Worm (Caenorhabditis elegans) whole organism, L1 larva: ENCODE measurements around the gene W10G11.19.

Experiments used
- C04F5.9 ChIP-seq: sonication (generic microtip); optimal IDR thresholded peaks from 2 replicates; lab custom pipeline; 2016; ENCODE audit warnings: missing genetic modification characterization, missing compliant biosample characterization
- ama-1 ChIP-seq: fragments of 150-350 bp; optimal IDR thresholded peaks from 2 replicates; lab custom pipeline; 2014
- elt-2 ChIP-seq: sonication (generic microtip); optimal IDR thresholded peaks from 2 replicates; lab custom pipeline; 2016; ENCODE audit warnings: missing genetic modification characterization, mild to moderate bottlenecking, inconsistent platforms, missing compliant biosample characterization, missing genetic modification reagents
- fkh-10 ChIP-seq: sonication (generic microtip); optimal IDR thresholded peaks from 2 replicates; lab custom pipeline; 2017; ENCODE audit warnings: missing biosample characterization, missing genetic modification reagents, missing genetic modification characterization
- fos-1 ChIP-seq: fragments of 150-350 bp; optimal IDR thresholded peaks from 2 replicates; lab custom pipeline; 2014; ENCODE audit warnings: missing biosample characterization, missing genetic modification characterization
- lin-39 ChIP-seq: fragments of 150-350 bp; optimal IDR thresholded peaks from 2 replicates; lab custom pipeline; 2014; ENCODE audit warnings: missing biosample characterization, missing genetic modification reagents, missing genetic modification characterization
- lir-3 ChIP-seq: sonication (generic microtip); optimal IDR thresholded peaks from 2 replicates; lab custom pipeline; 2016; ENCODE audit warnings: mild to moderate bottlenecking, missing genetic modification characterization, moderate library complexity, missing compliant biosample characterization; ENCODE audit not compliant: poor library complexity
- mep-1 ChIP-seq: fragments of 150-350 bp; optimal IDR thresholded peaks from 2 replicates; lab custom pipeline; 2014; ENCODE audit warnings: missing biosample characterization, missing genetic modification characterization
- nhr-76 ChIP-seq: sonication (generic microtip); optimal IDR thresholded peaks from 2 replicates; lab custom pipeline; 2017; ENCODE audit warnings: missing biosample characterization, missing genetic modification characterization
- pqm-1 ChIP-seq: sonication (generic microtip); optimal IDR thresholded peaks from 3 replicates; lab custom pipeline; 2017; ENCODE audit warnings: missing biosample characterization, missing genetic modification characterization
- snu-23 ChIP-seq: sonication (generic microtip); optimal IDR thresholded peaks from 2 replicates; lab custom pipeline; 2016; ENCODE audit warnings: missing genetic modification characterization, missing compliant biosample characterization
- sptf-1 ChIP-seq: fragments of 150-350 bp; optimal IDR thresholded peaks from 2 replicates; lab custom pipeline; 2014; ENCODE audit warnings: missing biosample characterization, missing genetic modification characterization
- tbx-2 ChIP-seq: sonication (generic microtip); optimal IDR thresholded peaks from 2 replicates; lab custom pipeline; 2016; ENCODE audit warnings: missing genetic modification characterization, missing compliant biosample characterization

ce11 chrII:3576742-3577141, 26.3 kb downstream of the W10G11.19 start, which contains the start of gene clec-132:
- no peak for TF ChIP-seq fkh-10 (GFP tag; lab: Kevin White, UChicago)
- TF ChIP-seq C04F5.9 (tag; lab: Kevin White, UChicago): no peak
- no peak for TF ChIP-seq fos-1 (tag; lab: Kevin White, UChicago)
- TF ChIP-seq ama-1: no peak
- no peak for TF ChIP-seq tbx-2
- no peak for TF ChIP-seq nhr-76 (tag; lab: Kevin White, UChicago)
- TF ChIP-seq pqm-1 (tag; lab: Kevin White, UChicago): no peak
- TF ChIP-seq sptf-1 (tag; lab: Kevin White, UChicago): no peak
- TF ChIP-seq lin-39 (tag; lab: Kevin White, UChicago): no peak
- no peak for TF ChIP-seq mep-1
- no peak for TF ChIP-seq elt-2
- TF ChIP-seq snu-23 (GFP tag; lab: Kevin White, UChicago): no peak
- TF ChIP-seq lir-3 (tag; lab: Kevin White, UChicago): no peak
